Worm (Caenorhabditis elegans) whole organism, L2 larva: ENCODE measurements around the gene T10D4.7.

Experiments
- C34F6.9 ChIP-seq: fragments of 150-350 bp; optimal IDR thresholded peaks from 2 replicates; lab custom pipeline; 2014; ENCODE audit warnings: missing biosample characterization, missing genetic modification characterization
- F13H6.1 ChIP-seq: sonication (generic microtip); optimal IDR thresholded peaks from 2 replicates; lab custom pipeline; 2016; ENCODE audit warnings: missing genetic modification characterization, missing compliant biosample characterization
- R02D3.7 ChIP-seq: fragments of 150-350 bp; optimal IDR thresholded peaks from 2 replicates; lab custom pipeline; 2014; ENCODE audit warnings: missing biosample characterization, missing genetic modification characterization
- Y55F3AM.14 ChIP-seq: fragments of 200-800 bp; sonication (Bioruptor generic); optimal IDR thresholded peaks from 2 replicates; lab custom pipeline; 2018; ENCODE audit warnings: mild to moderate bottlenecking, missing genetic modification characterization, missing compliant biosample characterization
- alr-1 ChIP-seq: fragments of 150-350 bp; optimal IDR thresholded peaks from 2 replicates; lab custom pipeline; 2014; ENCODE audit warnings: missing biosample characterization, missing genetic modification characterization
- ama-1 ChIP-seq: fragments of 150-350 bp; optimal IDR thresholded peaks from 2 replicates; lab custom pipeline; 2018; ENCODE audit warnings: inconsistent platforms
- ceh-16 ChIP-seq: fragments of 150-350 bp; optimal IDR thresholded peaks from 2 replicates; lab custom pipeline; 2014; ENCODE audit warnings: missing biosample characterization, missing genetic modification characterization
- ceh-82 ChIP-seq: fragments of 150-350 bp; optimal IDR thresholded peaks from 2 replicates; lab custom pipeline; 2014; ENCODE audit warnings: missing biosample characterization, missing genetic modification characterization
- dmd-4 ChIP-seq: sonication (generic microtip); optimal IDR thresholded peaks from 2 replicates; lab custom pipeline; 2017; ENCODE audit warnings: missing biosample characterization, missing genetic modification characterization
- elt-1 ChIP-seq: fragments of 150-350 bp; optimal IDR thresholded peaks from 2 replicates; lab custom pipeline; 2014; ENCODE audit warnings: missing biosample characterization, missing genetic modification characterization
- elt-3 ChIP-seq: sonication (generic microtip); optimal IDR thresholded peaks from 2 replicates; lab custom pipeline; 2017; ENCODE audit warnings: missing biosample characterization, missing genetic modification characterization
- gmeb-1 ChIP-seq: fragments of 150-350 bp; optimal IDR thresholded peaks from 2 replicates; lab custom pipeline; 2014; ENCODE audit warnings: missing biosample characterization, missing genetic modification characterization
- lin-11 ChIP-seq: fragments of 150-350 bp; sonication (generic microtip); optimal IDR thresholded peaks from 2 replicates; lab custom pipeline; 2014; ENCODE audit warnings: missing biosample characterization, missing genetic modification characterization, inconsistent platforms, mixed read lengths
- lin-13 ChIP-seq: fragments of 150-350 bp; optimal IDR thresholded peaks from 2 replicates; lab custom pipeline; 2014; ENCODE audit warnings: missing biosample characterization, missing genetic modification reagents, missing genetic modification characterization
- lin-39 ChIP-seq: fragments of 150-350 bp; optimal IDR thresholded peaks from 2 replicates; lab custom pipeline; 2014; ENCODE audit warnings: missing biosample characterization, missing genetic modification reagents, missing genetic modification characterization
- lsy-2 ChIP-seq, 2 experiments: fragments of 150-350 bp in 1 of 2; sonication (generic microtip) in 1 of 2; optimal IDR thresholded peaks; 2 replicates each; lab custom pipeline; 2014 to 2017; ENCODE audit warnings: missing biosample characterization in 2 of 2, missing genetic modification characterization in 2 of 2
- mab-5 ChIP-seq: fragments of 150-350 bp; optimal IDR thresholded peaks from 2 replicates; lab custom pipeline; 2014; ENCODE audit warnings: missing biosample characterization, missing genetic modification characterization
- mbf-1 ChIP-seq: sonication (generic microtip); optimal IDR thresholded peaks from 2 replicates; lab custom pipeline; 2017; ENCODE audit warnings: missing biosample characterization, missing genetic modification characterization
- nhr-12 ChIP-seq: fragments of 150-350 bp; optimal IDR thresholded peaks from 2 replicates; lab custom pipeline; 2014; ENCODE audit warnings: missing biosample characterization, missing genetic modification characterization
- nhr-21 ChIP-seq: fragments of 150-350 bp; optimal IDR thresholded peaks from 2 replicates; lab custom pipeline; 2014; ENCODE audit warnings: missing biosample characterization, missing genetic modification characterization
- nhr-23 ChIP-seq: fragments of 150-350 bp; optimal IDR thresholded peaks from 2 replicates; lab custom pipeline; 2014; ENCODE audit warnings: missing biosample characterization, missing genetic modification reagents, missing genetic modification characterization
- peb-1 ChIP-seq: fragments of 150-350 bp; optimal IDR thresholded peaks from 2 replicates; lab custom pipeline; 2014; ENCODE audit warnings: missing biosample characterization, missing genetic modification characterization
- sem-4 ChIP-seq: fragments of 150-350 bp; optimal IDR thresholded peaks from 2 replicates; lab custom pipeline; 2014; ENCODE audit warnings: missing biosample characterization, missing genetic modification reagents, missing genetic modification characterization
- sma-3 ChIP-seq: sonication (generic microtip); optimal IDR thresholded peaks from 2 replicates; lab custom pipeline; 2016; ENCODE audit warnings: missing genetic modification reagents, missing genetic modification characterization, missing compliant biosample characterization
- sma-9 ChIP-seq, 2 experiments: fragments of 150-350 bp in 1 of 2; sonication (generic microtip) in 1 of 2; optimal IDR thresholded peaks; 2 replicates each; lab custom pipeline; 2014 to 2016; ENCODE audit warnings: missing genetic modification characterization in 2 of 2, mild to moderate bottlenecking in 1 of 2, missing biosample characterization in 1 of 2, missing compliant biosample characterization in 1 of 2, missing genetic modification reagents in 1 of 2, moderate library complexity in 1 of 2
- zag-1 ChIP-seq: fragments of 150-350 bp; optimal IDR thresholded peaks from 2 replicates; lab custom pipeline; 2014; ENCODE audit warnings: missing biosample characterization, missing genetic modification characterization
- ztf-11 ChIP-seq: sonication (generic microtip); optimal IDR thresholded peaks from 2 replicates; lab custom pipeline; 2017; ENCODE audit warnings: missing biosample characterization, missing genetic modification characterization
- ztf-4 ChIP-seq: fragments of 150-350 bp; optimal IDR thresholded peaks from 2 replicates; lab custom pipeline; 2014; ENCODE audit warnings: missing biosample characterization, missing genetic modification characterization

T10D4.7 gene

DNA sequence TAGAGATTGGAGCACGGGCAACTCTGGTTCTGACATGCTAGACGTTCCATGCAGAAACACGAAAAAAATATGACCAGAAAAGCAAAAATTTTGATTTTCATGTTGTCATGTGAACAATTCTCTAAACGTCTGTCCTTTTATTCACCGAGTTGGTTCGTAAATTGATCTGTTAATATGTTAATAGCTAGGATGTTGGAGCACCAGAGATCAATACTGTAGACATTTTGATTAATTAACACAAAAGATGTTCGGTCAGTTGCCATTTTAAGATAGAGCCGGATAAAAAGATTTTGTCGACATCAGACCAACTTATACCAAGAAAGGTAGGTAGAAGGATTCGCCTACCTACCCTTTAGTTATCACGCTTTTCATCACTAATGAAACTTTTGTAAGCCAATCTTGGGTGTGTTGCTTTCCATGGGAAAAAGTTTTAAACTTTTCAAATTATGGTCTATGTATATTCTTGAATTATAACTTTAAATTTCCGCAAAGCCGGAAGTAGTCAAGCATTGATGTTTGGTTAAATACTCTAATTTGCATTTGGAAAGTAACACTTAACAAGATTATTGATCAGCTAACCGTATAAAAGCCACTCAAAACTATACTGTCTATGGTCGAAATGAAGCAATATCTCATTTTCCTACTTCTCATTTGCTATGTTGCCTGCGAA, 32.1 kb downstream of the T10D4.7 start, which contains the start of the genes T10D4.11 and T10D4.1:
TSS of gene T10D4.11 (minus strand) at position 101 of the 670 bp plus-strand sequence.
TSS of gene T10D4.1 (plus strand) at position 620 of the 670 bp plus-strand sequence.
- TF ChIP-seq F13H6.1 (tag; lab: Kevin White, UChicago) = no peak
- TF ChIP-seq nhr-12 (tag; lab: Kevin White, UChicago) = no peak
- no peak for TF ChIP-seq mab-5 (tag; lab: Kevin White, UChicago)
- TF ChIP-seq ztf-11 (tag; lab: Kevin White, UChicago) = no peak
- TF ChIP-seq, all 48 proteins: peak for 0

DNA sequence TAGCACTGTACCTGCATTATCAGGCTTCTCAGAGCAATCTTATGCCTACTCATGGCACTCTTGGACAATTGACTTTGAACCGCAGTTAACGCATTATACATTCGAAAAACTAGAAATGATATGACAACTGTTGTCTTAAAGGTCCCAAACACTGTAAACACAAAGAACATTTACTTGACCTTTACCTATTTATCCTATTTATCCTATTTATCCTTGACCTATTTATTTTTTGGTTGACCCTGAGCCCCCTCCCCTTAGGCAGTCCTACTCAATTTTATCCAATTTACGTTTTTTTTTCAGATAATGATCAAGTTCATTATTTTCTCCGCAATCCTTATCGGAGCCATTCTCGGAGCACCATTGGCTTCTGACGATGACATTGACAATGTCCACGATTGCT, 34.0 kb downstream of the T10D4.7 start, which contains the start of the genes T10D4.14 and T10D4.19:
TSS of gene T10D4.14 (minus strand) at position 101 of the 400 bp plus-strand sequence.
TSS of gene T10D4.19 (plus strand) at position 304 of the 400 bp plus-strand sequence.
- TF ChIP-seq dmd-4 (tag; lab: Kevin White, UChicago) = no peak
- no peak for TF ChIP-seq ama-1 (lab: Kevin White, UChicago)

DNA sequence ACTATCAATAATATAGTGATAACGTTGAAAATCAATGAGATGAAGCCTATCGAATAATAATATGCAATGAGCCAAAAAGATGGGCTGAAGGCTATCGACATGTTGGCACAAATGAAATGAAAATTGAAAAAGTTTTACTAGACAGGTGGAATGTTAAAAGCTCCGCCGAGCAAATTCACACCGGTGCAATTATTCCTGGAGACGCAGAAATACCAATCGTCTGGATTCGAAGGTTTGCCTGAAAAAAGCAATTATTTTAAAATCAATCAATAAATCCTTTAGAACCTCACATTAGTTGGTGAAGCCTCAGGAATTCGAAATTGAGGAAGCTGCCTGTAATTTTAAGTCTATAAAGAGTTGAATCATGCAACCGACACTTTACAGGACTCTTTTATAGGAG, 36.8 kb downstream of the T10D4.7 start, which contains the start of gene sri-32:
TSS of gene sri-32 (minus strand) at position 101 of the 400 bp plus-strand sequence.
- TF ChIP-seq lin-39 = no peak
- TF ChIP-seq Y55F3AM.14 (GFP tag; lab: Kevin White, UChicago) = no peak
- no peak for TF ChIP-seq elt-3 (tag; lab: Kevin White, UChicago)
- TF ChIP-seq nhr-21 = no peak
- TF ChIP-seq ceh-82 = no peak
- no peak for TF ChIP-seq lsy-2 (tag; optimal IDR thresholded peaks at IDR 0.05; lab: Kevin White, UChicago)
- no peak for TF ChIP-seq gmeb-1
- TF ChIP-seq ceh-16 (tag; lab: Kevin White, UChicago) = no peak
- TF ChIP-seq dmd-4 (tag; lab: Kevin White, UChicago) = no peak
- no peak for TF ChIP-seq sem-4
- TF ChIP-seq lin-11 (tag; lab: Kevin White, UChicago) = no peak
- no peak for TF ChIP-seq nhr-23 (tag; lab: Kevin White, UChicago)
- TF ChIP-seq C34F6.9 (tag; lab: Kevin White, UChicago) = no peak
- no peak for TF ChIP-seq R02D3.7
- TF ChIP-seq lin-13 (GFP tag; lab: Kevin White, UChicago) = no peak
- no peak for TF ChIP-seq elt-1 (tag; lab: Kevin White, UChicago)
- TF ChIP-seq sma-9 (GFP tag; optimal IDR thresholded peaks at IDR 0.05; lab: Kevin White, UChicago) = no peak
- TF ChIP-seq sma-9 (tag; optimal IDR thresholded peaks at IDR 0.05; lab: Kevin White, UChicago) = no peak
- no peak for TF ChIP-seq sma-3 (GFP tag; lab: Kevin White, UChicago)
- TF ChIP-seq, all 48 proteins: peak for 0

- TF ChIP-seq Y55F3AM.14 (GFP tag; lab: Kevin White, UChicago) = no peak
- TF ChIP-seq nhr-21 = peak; percentile 5
- TF ChIP-seq elt-1 (tag; lab: Kevin White, UChicago) = no peak
These were observed 39.2 kb downstream of the T10D4.7 start, which contains the start of gene sri-33 for ce11 chrII:3156749-3157148. sri-33 (minus strand) TSS chrII:3156849.

- no peak for TF ChIP-seq ztf-4
- TF ChIP-seq ceh-82 = no peak
- no peak for TF ChIP-seq alr-1 (tag; lab: Kevin White, UChicago)
- no peak for TF ChIP-seq lsy-2 (tag; optimal IDR thresholded peaks at IDR 0.05; lab: Kevin White, UChicago)
- TF ChIP-seq nhr-21 = no peak
- TF ChIP-seq nhr-12 (tag; lab: Kevin White, UChicago) = no peak
- no peak for TF ChIP-seq zag-1 (tag; lab: Kevin White, UChicago)
- TF ChIP-seq mbf-1 (tag; lab: Kevin White, UChicago) = no peak
- TF ChIP-seq peb-1 (tag; lab: Kevin White, UChicago) = no peak
These were observed 41.4 kb downstream of the T10D4.7 start, which contains the start of gene sri-34 for ce11 chrII:3158985-3159384. sri-34 (minus strand) TSS chrII:3159085.
